Fruit fly (Drosophila melanogaster) ovary, adult (tissue): ENCODE measurements around the gene alphaTub84D.

Experiments used
- CG17801 ChIP-seq: fragments of 200-800 bp; optimal IDR thresholded peaks from 2 replicates; lab custom pipeline; 2019; ENCODE audit warnings: missing biosample characterization, mild to moderate bottlenecking, missing genetic modification characterization, moderate library complexity; ENCODE audit not compliant: partially characterized antibody

alphaTub84D gene

dm6 chr3R:7508198-7508837 lies 22.2 kb upstream of the alphaTub84D start:
- peak; percentile 27 for TF ChIP-seq CG17801 (GFP tag; lab: Kevin White, UChicago)

dm6 chr3R:7514232-7514863 lies 16.2 kb upstream of the alphaTub84D start:
- no peak for TF ChIP-seq CG17801 (GFP tag; lab: Kevin White, UChicago)

dm6 chr3R:7515599-7516069 lies 14.9 kb upstream of the alphaTub84D start, which contains the start of gene alpha-Est8:
alpha-Est8 (minus strand) TSS chr3R:7515670.
- TF ChIP-seq CG17801 (GFP tag; lab: Kevin White, UChicago), result peak; percentile 58

dm6 chr3R:7519356-7519755 lies 11.2 kb upstream of the alphaTub84D start, which contains the start of gene Ubc84D:
Ubc84D (minus strand) TSS chr3R:7519456.
- TF ChIP-seq CG17801 (GFP tag; lab: Kevin White, UChicago), result no peak

dm6 chr3R:7522266-7522955 lies 8.1 kb upstream of the alphaTub84D start:
- TF ChIP-seq CG17801 (GFP tag; lab: Kevin White, UChicago), result no peak

dm6 chr3R:7523594-7523993 lies 7.0 kb upstream of the alphaTub84D start, which contains the start of gene alpha-Est7:
alpha-Est7 (minus strand) TSS chr3R:7523753.
- no peak for TF ChIP-seq CG17801 (GFP tag; lab: Kevin White, UChicago)

- no peak for TF ChIP-seq CG17801 (GFP tag; lab: Kevin White, UChicago)
These were observed 6.4 kb upstream of the alphaTub84D start for dm6 chr3R:7524160-7524559.

dm6 chr3R:7528677-7529076 lies 1.9 kb upstream of the alphaTub84D start, which contains the start of gene alpha-Est6:
alpha-Est6 (minus strand) TSS chr3R:7528777.
- no peak for TF ChIP-seq CG17801 (GFP tag; lab: Kevin White, UChicago)

dm6 chr3R:7535606-7536005 lies 5.1 kb downstream of the alphaTub84D start:
- no peak for TF ChIP-seq CG17801 (GFP tag; lab: Kevin White, UChicago)

dm6 chr3R:7536281-7536680 lies 5.7 kb downstream of the alphaTub84D start, which contains the start of gene alpha-Est5:
alpha-Est5 (minus strand) TSS chr3R:7536390.
- TF ChIP-seq CG17801 (GFP tag; lab: Kevin White, UChicago), result no peak

dm6 chr3R:7538435-7538834 lies 7.9 kb downstream of the alphaTub84D start, which contains the start of gene alpha-Est4:
alpha-Est4 (minus strand) TSS chr3R:7538615.
- TF ChIP-seq CG17801 (GFP tag; lab: Kevin White, UChicago), result no peak

- peak; percentile 35 for TF ChIP-seq CG17801 (GFP tag; lab: Kevin White, UChicago)
These were observed 10.8 kb downstream of the alphaTub84D start, which contains the start of the genes alpha-Est3 and alpha-Est2 for dm6 chr3R:7541145-7541860. alpha-Est3 (minus strand) TSS chr3R:7541631. alpha-Est2 (plus strand) TSS chr3R:7541810.

dm6 chr3R:7548808-7549744 lies 18.5 kb downstream of the alphaTub84D start, which contains the start of gene alpha-Est1:
alpha-Est1 (minus strand) TSS chr3R:7549124.
- no peak for TF ChIP-seq CG17801 (GFP tag; lab: Kevin White, UChicago)
